Worm (Caenorhabditis elegans): Measurements from ENCODE around the gene C17H12.11.

C17H12.11 gene

ce11 chrIV:6756374-6756773, 45.8 kb upstream of the C17H12.11 start (continued):
- TF ChIP-seq unc-86 (tag; optimal IDR thresholded peaks at IDR 0.05) (peak; percentile 75), sdc-2 (tag; optimal IDR thresholded peaks at IDR 0.05) (peak; percentile 73), dmd-4 (tag; optimal IDR thresholded peaks at IDR 0.05; ENCODE audit: borderline replicate concordance) (peak; percentile 84), nhr-11 (tag; optimal IDR thresholded peaks at IDR 0.05) (no peak), fkh-6 (tag; optimal IDR thresholded peaks at IDR 0.05) (peak; percentile 81), ceh-6 (GFP tag; optimal IDR thresholded peaks at IDR 0.05) (peak; percentile 63), dve-1 (tag; optimal IDR thresholded peaks at IDR 0.05) (peak; percentile 73), mec-3 (tag; optimal IDR thresholded peaks at IDR 0.05; ENCODE audit: borderline replicate concordance) (no peak), ceh-14 (tag; optimal IDR thresholded peaks at IDR 0.05) (peak; percentile 92), che-1 (tag; optimal IDR thresholded peaks at IDR 0.05) (peak; percentile 79), ceh-30 (tag; optimal IDR thresholded peaks at IDR 0.05) (no peak), ttx-3 (tag; optimal IDR thresholded peaks at IDR 0.05) (peak; percentile 73), pqm-1 (tag; optimal IDR thresholded peaks at IDR 0.05) (peak; percentile 80), tbx-2 (tag; optimal IDR thresholded peaks at IDR 0.05) (peak; percentile 95), elt-4 (tag; optimal IDR thresholded peaks at IDR 0.05) (no peak), ceh-48 (tag; optimal IDR thresholded peaks at IDR 0.05) (peak; percentile 54), ceh-18 (tag; optimal IDR thresholded peaks at IDR 0.05) (peak; percentile 92), ceh-9 (tag; optimal IDR thresholded peaks at IDR 0.05) (no peak), eyg-1 (tag; optimal IDR thresholded peaks at IDR 0.05) (peak; percentile 50), odd-2 (tag; optimal IDR thresholded peaks at IDR 0.05) (peak; percentile 66), gmeb-2 (tag; optimal IDR thresholded peaks at IDR 0.05) (peak; percentile 69)

ce11 chrIV:6757011-6757410, 45.2 kb upstream of the C17H12.11 start, which contains the start of gene usp-4:
usp-4 (plus strand) TSS chrIV:6757311.
- TF ChIP-seq sox-2 (GFP tag; IDR thresholded peaks at IDR 0.05) = no peak
- TF ChIP-seq zip-5 (tag; optimal IDR thresholded peaks at IDR 0.05) = no peak
- TF ChIP-seq pax-1 (tag; optimal IDR thresholded peaks at IDR 0.05) = no peak
- no peak for TF ChIP-seq lin-11 (tag; optimal IDR thresholded peaks at IDR 0.05)
- TF ChIP-seq ceh-19 (GFP tag; optimal IDR thresholded peaks at IDR 0.05) = no peak
- no peak for TF ChIP-seq che-1 (tag; optimal IDR thresholded peaks at IDR 0.05)
- no peak for TF ChIP-seq ceh-9 (tag; optimal IDR thresholded peaks at IDR 0.05)
- TF ChIP-seq dmd-4 (tag; optimal IDR thresholded peaks at IDR 0.05; ENCODE audit: borderline replicate concordance) = no peak
- TF ChIP-seq ceh-45 (GFP tag; IDR thresholded peaks at IDR 0.05) = no peak
- TF ChIP-seq rnt-1 (tag; optimal IDR thresholded peaks at IDR 0.05) = no peak
- no peak for TF ChIP-seq nhr-232 (tag; optimal IDR thresholded peaks at IDR 0.05)
- TF ChIP-seq sdc-2 (tag; optimal IDR thresholded peaks at IDR 0.05) = no peak
- no peak for TF ChIP-seq C08G9.2 (tag; optimal IDR thresholded peaks at IDR 0.05)
- TF ChIP-seq gmeb-2 (tag; optimal IDR thresholded peaks at IDR 0.05) = no peak
- no peak for TF ChIP-seq pat-9 (tag; optimal IDR thresholded peaks at IDR 0.05)

- TF ChIP-seq unc-42 (tag; optimal IDR thresholded peaks at IDR 0.05) = no peak
- TF ChIP-seq unc-3 (GFP tag; conservative IDR thresholded peaks at IDR 0.05) = no peak
- TF ChIP-seq unc-3 (tag; optimal IDR thresholded peaks at IDR 0.05) = no peak
- no peak for TF ChIP-seq hlh-13 (GFP tag; optimal IDR thresholded peaks at IDR 0.05)
- no peak for TF ChIP-seq K09A11.1 (tag; optimal IDR thresholded peaks at IDR 0.05; ENCODE audit: insufficient read depth)
- TF ChIP-seq rnt-1 (tag; optimal IDR thresholded peaks at IDR 0.05) = no peak
- no peak for TF ChIP-seq dmd-4 (tag; optimal IDR thresholded peaks at IDR 0.05; ENCODE audit: borderline replicate concordance)
- TF ChIP-seq hlh-15 (tag; optimal IDR thresholded peaks at IDR 0.05) = no peak
- TF ChIP-seq ceh-45 (GFP tag; IDR thresholded peaks at IDR 0.05) = no peak
- TF ChIP-seq ceh-19 (GFP tag; optimal IDR thresholded peaks at IDR 0.05) = no peak
- TF ChIP-seq nhr-11 (tag; optimal IDR thresholded peaks at IDR 0.05) = no peak
- no peak for TF ChIP-seq elt-4 (tag; optimal IDR thresholded peaks at IDR 0.05)
- TF ChIP-seq fax-1 (tag; optimal IDR thresholded peaks at IDR 0.05) = no peak
Observed at ce11 chrIV:6757614-6758013, 44.6 kb upstream of the C17H12.11 start.

Data from whole organism, late embryonic.